Fruit fly (Drosophila melanogaster): ENCODE data around the gene CG4829.

The CG4829 gene

DNA sequence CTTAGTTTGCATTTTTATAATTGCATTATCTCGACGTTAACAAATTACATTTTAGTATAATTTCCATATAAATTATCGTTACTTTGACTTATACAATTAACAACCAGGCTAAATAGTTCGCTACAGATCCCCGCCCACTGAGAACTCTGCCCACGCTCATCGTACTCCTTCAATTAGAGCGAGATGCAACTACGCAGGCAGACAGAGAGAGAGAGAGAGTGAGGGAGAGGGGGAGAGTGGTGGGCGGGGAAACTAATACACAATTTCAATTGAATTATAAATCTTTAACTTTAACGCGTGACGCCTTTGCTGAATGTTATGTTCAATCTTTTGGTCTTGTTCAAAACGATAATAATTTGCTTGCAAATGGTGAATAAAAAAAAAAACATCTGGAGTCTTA, 13.3 kb upstream of the CG4829 start:
- TF ChIP-seq sens (GFP tag) (peak; percentile 14), Mrtf (GFP tag; IDR thresholded peaks at IDR 0.05) (no peak), crol (GFP tag; IDR thresholded peaks at IDR 0.05) (peak; percentile 73), CG17912 (GFP tag; optimal IDR thresholded peaks at IDR 0.05) (no peak), pum (GFP tag; optimal IDR thresholded peaks at IDR 0.05) (no peak), CG6689 (GFP tag; IDR thresholded peaks at IDR 0.05) (no peak), CG15696 (tag; optimal IDR thresholded peaks at IDR 0.05) (no peak), vnd (GFP tag; IDR thresholded peaks at IDR 0.05; ENCODE audit: partially characterized antibody) (no peak), CG12104 (GFP tag; optimal IDR thresholded peaks at IDR 0.05) (no peak), tx (GFP tag; optimal IDR thresholded peaks at IDR 0.05) (no peak), CG32532 (GFP tag; IDR thresholded peaks at IDR 0.05) (no peak), fd102C (GFP tag; optimal IDR thresholded peaks at IDR 0.05) (no peak), tgo (GFP tag; IDR thresholded peaks at IDR 0.05) (no peak), sr (GFP tag; IDR thresholded peaks at IDR 0.05) (peak; percentile 73), croc (GFP tag; conservative IDR thresholded peaks at IDR 0.05) (no peak), CG16779 (GFP tag; IDR thresholded peaks at IDR 0.05) (no peak), CG1832 (GFP tag; optimal IDR thresholded peaks at IDR 0.05) (peak; percentile 81), CG10979 (tag; optimal IDR thresholded peaks at IDR 0.05) (no peak), CG2120 (GFP tag; optimal IDR thresholded peaks at IDR 0.05) (no peak)

- TF ChIP-seq Hr51 (GFP tag; optimal IDR thresholded peaks at IDR 0.05): no peak
- no peak for TF ChIP-seq Eip74EF (GFP tag; optimal IDR thresholded peaks at IDR 0.05)
- TF ChIP-seq CG2120 (GFP tag; optimal IDR thresholded peaks at IDR 0.05): peak; percentile 6
- TF ChIP-seq CG3407 (GFP tag; optimal IDR thresholded peaks at IDR 0.05): no peak
- peak; percentile 20 for TF ChIP-seq CG3995 (GFP tag; optimal IDR thresholded peaks at IDR 0.05)
- TF ChIP-seq tup (GFP tag; optimal IDR thresholded peaks at IDR 0.05): no peak
- TF ChIP-seq MBD-R2 (GFP tag; IDR thresholded peaks at IDR 0.05): no peak
- no peak for TF ChIP-seq CG8924 (tag; optimal IDR thresholded peaks at IDR 0.05)
- TF ChIP-seq CG6689 (GFP tag; IDR thresholded peaks at IDR 0.05): 0 out of 2 replicates have a peak, but pooled peaks have one; percentile 9
- TF ChIP-seq stc (GFP tag; IDR thresholded peaks at IDR 0.05): no peak
- no peak for TF ChIP-seq tx (GFP tag; optimal IDR thresholded peaks at IDR 0.05)
- no peak for TF ChIP-seq Chrac-16 (GFP tag; optimal IDR thresholded peaks at IDR 0.05)
- no peak for TF ChIP-seq pum (GFP tag; optimal IDR thresholded peaks at IDR 0.05)
- TF ChIP-seq cad (GFP tag; optimal IDR thresholded peaks at IDR 0.05): no peak
- no peak for TF ChIP-seq Opbp (GFP tag; IDR thresholded peaks at IDR 0.05; ENCODE audit: partially characterized antibody)
- TF ChIP-seq sd (tag; optimal IDR thresholded peaks at IDR 0.05): peak; percentile 14
- TF ChIP-seq zf30C (GFP tag; optimal IDR thresholded peaks at IDR 0.05): peak; percentile 57
- 0 out of 2 replicates have a peak, but pooled peaks have one; percentile 19 for TF ChIP-seq HLH3B (GFP tag; IDR thresholded peaks at IDR 0.05)
- TF ChIP-seq vvl (GFP tag; IDR thresholded peaks at IDR 0.05): 0 out of 2 replicates have a peak, but pooled peaks have one; percentile 8
- TF ChIP-seq Med (GFP tag): peak; percentile 60
- no peak for TF ChIP-seq tgo (GFP tag; IDR thresholded peaks at IDR 0.05)
- no peak for TF ChIP-seq CG12299 (tag; optimal IDR thresholded peaks at IDR 0.05)
- no peak for TF ChIP-seq tin (GFP tag; optimal IDR thresholded peaks at IDR 0.05)
- TF ChIP-seq Aef1 (GFP tag; IDR thresholded peaks at IDR 0.05): no peak
- TF ChIP-seq D19A (tag; optimal IDR thresholded peaks at IDR 0.05): no peak
- no peak for TF ChIP-seq pan (optimal IDR thresholded peaks at IDR 0.05)
- TF ChIP-seq pan (GFP tag; optimal IDR thresholded peaks at IDR 0.05 in 1 of 2, IDR thresholded peaks at IDR 0.05 in 1 of 2): peak in 1 of 2 experiments; percentile 17
- TF ChIP-seq C15 (GFP tag; IDR thresholded peaks at IDR 0.05): no peak
- no peak for TF ChIP-seq CG17361 (GFP tag; IDR thresholded peaks at IDR 0.05)
- peak; percentile 28; the same call in 1 of the 3 replicates for TF ChIP-seq row (GFP tag; IDR thresholded peaks at IDR 0.05)
Observed at dm6 chrX:16799914-16800313, 11.6 kb upstream of the CG4829 start.

Measured in whole organism, embryonic.